Worm (Caenorhabditis elegans) whole organism, dauer: ENCODE measurements around the gene R12B2.6.

Source experiments
- unc-62 ChIP-seq: sonication (generic microtip); optimal IDR thresholded peaks from 2 replicates; lab custom pipeline; 2017; ENCODE audit warnings: missing biosample characterization, missing genetic modification reagents, missing genetic modification characterization

Gene R12B2.6

DNA sequence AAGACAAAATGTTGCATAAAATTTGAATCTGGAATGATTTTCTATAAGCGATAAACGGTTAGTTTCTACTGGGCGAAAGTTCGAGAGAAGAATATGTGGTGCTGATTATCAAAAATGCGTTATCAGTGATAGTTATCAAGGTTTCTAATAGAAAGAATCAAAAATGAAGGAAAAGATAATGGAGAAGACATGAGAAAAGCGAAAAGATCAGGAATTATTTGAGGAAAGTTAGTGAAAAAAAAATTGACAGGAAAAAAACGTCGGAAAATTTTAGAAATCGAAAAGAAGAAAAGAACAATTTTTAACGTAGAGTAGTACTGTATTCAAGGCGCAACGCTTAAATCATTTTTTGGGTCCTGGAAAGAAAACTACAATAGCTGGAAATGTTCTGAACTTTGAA is 29.8 kb upstream of the R12B2.6 start, which contains the start of gene dnpp-1:
Gene dnpp-1 (minus strand): TSS at position 30 of the 400 bp plus-strand sequence.
- TF ChIP-seq unc-62: no peak

DNA sequence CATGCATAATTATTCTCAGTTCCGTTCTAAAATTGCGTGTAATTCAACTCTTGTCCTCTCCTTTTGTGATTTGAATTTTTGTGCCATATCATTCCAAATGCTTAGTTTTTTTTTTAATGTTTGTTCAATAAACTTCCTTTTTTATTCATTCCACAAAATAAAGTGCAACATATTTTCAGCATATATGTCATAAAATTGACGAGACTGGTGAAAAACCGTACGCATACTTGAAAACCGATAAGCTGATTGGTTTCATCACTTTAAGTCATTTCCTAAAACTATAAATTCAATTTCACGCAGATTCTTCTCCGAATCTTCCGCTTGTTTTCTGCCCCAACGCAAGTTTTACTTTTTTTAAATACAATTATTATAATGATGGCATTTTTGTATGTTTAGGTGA is 25.1 kb upstream of the R12B2.6 start, which contains the start of gene dpf-4:
Gene dpf-4 (plus strand): TSS at position 301 of the 400 bp plus-strand sequence.
- no peak for TF ChIP-seq unc-62

DNA sequence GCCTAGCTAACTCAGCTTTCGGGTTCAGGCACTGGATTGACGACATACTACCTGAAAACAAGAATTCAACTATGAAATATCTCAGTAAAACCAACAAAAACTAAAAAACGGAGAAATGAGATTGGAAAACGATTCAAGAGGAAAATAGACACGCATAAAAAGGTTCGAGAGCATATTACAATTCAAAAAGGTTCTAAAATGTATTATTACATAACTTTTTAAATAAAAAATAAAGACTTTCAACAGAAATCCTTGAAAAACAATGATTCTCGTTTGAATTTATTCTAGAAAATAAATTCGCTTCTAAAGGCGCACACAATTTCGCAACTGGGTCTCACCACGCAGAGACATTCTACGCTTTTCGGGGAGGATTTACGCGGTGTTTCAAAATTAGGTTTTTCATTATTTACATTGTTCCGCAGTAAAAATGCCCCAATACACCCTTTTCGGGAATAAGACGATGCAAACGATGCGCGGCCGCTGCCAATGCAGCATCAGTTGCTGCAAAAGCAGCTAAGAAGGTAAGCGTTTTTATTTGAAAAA is 21.8 kb upstream of the R12B2.6 start, which contains the start of the genes cct-6 and alh-9:
Gene cct-6 (minus strand): TSS at position 51 of the 543 bp plus-strand sequence.
Gene alh-9 (plus strand): TSS at position 382 of the 543 bp plus-strand sequence.
- no peak for TF ChIP-seq unc-62

DNA sequence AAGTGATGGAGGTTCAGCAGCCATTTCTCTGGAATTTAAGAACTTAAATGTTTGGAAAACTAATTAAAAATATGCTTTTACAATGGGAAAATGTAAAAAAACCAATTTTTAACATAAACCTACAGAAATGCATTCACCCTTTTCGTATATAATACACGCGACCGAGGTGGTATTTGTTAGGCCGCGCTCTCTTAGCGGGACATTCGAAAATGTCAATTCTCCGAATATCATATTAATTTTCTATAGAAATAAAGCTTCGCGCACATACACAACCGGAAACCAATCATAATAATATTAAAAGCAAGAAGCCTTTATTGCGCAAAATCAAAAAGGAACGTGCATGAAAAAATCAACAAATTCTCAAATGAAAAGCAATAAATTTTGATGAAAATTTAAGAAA is 19.3 kb upstream of the R12B2.6 start, which contains the start of gene ddx-23:
Gene ddx-23 (minus strand): TSS at position 30 of the 400 bp plus-strand sequence.
- TF ChIP-seq unc-62: no peak

DNA sequence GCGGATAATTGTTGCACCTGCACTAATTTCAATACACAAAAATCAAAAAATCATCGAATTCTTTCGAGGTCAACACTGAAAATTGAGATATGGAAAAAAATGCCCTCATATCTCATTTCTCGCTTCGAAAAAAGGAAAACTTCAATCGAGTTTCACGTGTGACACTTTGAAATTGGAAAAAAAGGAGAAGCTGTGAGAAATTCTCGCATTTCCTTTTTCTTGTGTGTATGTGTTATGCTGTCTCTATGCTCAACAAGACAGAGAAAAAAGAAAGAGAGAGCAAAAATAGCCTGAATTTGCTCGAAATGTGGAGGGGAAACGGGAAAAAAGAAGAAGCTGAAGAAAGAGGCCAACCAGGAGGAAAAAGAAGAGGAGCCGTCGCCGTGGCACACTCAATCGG is 12.5 kb upstream of the R12B2.6 start:
- no peak for TF ChIP-seq unc-62

DNA sequence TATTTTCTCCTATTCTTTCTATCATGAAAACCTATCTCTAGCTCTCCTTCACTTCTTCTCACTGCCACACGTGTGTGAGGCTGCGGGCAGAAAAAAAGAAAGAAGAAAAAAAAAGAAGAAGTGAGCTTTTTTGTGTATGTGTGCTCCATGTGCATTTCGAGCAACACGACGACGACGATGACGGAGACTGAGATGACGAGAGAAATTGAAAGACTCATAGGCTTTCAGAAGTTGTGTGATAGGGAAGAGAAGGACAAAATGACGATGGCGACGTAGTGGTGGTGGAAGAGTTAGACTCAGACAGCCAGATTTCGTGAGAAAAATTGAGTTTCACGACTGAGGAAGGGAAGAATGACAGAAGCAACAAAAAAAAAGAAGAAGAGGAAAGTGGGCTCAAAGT is 11.5 kb upstream of the R12B2.6 start:
- TF ChIP-seq unc-62: no peak

DNA sequence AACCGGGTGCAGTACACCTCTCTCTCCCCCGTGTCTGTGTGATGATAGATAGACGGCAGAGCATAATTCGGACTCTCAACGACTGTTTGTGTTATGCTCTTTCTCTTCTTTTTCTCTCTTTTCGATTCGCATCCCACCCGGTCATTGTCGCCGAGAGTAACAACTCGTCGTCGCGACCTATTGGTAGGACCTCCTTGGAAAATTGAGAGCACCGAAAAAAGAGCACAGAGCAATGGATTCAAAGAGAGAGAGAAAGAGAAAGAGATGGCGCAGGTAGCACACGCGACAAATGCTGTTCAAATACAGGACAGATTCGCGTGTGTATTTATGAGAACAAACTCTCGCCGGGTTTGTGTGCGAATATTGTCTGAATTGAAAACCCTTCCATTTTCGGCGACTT is 9.7 kb upstream of the R12B2.6 start:
- no peak for TF ChIP-seq unc-62

DNA sequence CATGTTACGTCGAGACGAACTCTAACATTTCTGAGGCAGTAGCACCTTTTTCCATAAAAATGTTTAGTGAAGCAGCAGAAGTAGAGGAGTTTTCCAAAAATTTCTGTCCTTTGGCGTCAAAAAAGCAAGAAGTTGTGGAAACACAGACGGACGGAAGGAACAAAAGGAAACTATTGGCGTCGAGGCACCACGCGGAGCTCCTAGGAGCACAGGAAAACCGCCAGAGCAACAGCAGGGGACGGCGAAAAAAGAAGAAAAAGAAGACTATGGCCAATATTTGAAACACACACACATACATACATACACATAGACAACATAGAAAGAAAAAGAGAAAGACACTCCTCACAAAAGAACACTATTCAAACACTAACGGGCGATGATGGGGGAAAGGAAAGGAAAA is 9.0 kb upstream of the R12B2.6 start:
- no peak for TF ChIP-seq unc-62

DNA sequence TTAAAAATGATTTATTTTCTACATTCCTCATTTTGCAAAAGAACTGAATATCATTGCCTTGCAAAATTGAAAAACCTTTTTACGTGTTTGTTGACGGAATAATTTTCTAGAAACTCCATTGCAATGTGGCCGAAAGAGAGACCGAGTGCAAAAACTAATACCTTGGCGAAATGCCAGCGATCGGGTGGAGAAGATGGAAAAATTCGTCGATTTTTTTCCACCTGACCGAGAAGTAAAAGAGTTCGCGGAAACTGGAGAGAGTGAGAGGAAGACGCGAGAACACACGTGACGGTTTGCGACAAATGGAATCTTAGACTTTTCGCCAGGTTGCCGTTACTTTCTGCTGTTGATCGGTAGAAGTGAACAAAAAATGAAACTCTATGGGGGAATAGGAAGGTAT is 7.7 kb upstream of the R12B2.6 start:
- no peak for TF ChIP-seq unc-62

DNA sequence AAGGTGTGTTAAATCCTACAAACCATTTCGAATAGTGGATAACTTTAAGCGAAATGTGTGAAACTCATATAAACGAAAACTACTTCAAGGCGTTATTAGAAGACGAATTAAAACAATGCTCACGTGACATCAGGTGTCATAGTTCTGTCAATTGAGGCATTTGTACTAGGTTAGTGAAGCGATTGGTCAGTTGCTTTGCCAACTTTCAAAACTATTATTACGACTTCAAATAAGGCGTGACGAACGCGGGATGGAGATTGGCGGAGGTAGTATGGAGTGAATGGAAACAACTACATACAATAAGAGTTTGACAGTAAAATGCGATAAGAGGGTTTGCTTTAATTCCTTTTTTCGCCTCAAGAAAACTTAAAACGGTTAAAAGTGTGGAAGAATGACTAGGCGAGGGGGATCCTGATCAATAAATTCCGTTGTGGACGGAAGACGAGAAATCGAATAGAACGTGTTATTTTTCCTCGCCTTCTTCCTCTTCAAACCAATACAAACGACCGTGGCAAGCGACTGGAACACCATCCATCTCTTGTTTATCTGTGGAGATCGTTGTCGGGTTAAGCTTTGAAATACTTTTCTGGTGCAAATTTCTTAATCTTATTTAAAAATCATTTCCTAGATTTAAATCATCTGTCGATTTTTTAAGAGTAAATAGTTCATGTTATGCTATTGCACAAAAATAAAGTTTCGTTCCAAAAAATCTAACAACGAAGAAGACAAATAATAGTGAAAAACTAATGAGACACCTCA is 7.0 kb upstream of the R12B2.6 start:
- no peak for TF ChIP-seq unc-62

DNA sequence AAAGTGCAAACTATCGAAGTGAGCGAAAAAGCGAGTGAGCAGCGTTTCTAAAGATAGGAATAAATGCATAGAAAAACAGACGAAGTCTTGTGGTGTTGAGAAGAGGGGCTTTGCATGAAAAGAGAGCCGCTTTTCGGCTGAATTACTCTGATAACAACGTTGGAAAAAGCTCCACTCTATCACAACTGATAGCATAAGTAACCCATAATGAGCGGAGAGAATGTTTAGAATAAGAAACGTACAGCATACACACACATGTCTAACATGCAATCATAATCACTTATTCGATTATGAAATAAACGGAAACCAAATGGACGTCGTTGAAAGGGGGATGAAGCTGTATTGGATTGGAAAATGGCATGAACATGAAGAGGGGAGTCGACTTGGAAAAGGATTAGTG is 6.3 kb upstream of the R12B2.6 start:
- TF ChIP-seq unc-62: no peak

DNA sequence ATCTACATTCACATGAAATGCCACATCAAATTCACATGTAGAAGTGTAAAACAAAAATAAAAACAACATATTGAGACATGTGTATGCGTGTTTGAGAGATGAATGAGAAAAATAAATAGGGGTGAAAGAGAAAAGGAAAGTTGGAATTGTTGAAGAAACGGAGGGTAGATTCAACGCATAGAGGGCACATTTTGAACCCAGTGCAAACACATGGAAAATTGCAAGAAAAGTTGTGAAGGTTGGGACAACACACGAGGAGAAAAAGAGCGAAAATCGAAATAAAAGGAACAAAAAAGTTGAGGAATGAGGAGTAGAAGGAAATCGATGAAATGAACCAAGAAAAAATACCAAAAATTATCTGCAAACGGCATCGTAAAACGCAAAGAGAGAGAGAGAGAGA is 5.6 kb upstream of the R12B2.6 start:
- TF ChIP-seq unc-62: no peak

DNA sequence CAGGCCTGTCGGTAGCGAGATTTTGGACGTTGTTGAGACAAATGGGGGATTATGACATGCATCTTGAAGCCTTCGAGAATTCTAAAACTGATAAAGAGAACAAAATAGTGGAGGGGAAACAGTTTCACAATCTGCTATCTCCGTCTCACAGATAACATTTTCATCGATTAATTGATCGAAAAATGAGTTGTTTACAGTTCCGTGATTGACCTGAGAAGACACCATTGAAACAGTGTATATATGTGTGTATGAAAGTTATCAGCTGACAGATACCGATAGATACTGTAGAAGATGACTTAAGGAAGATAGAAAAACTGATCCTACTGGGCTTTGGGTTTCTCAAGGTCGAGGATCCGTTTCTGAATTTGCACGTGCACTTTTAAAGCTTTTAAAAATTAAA is 5.2 kb upstream of the R12B2.6 start:
- TF ChIP-seq unc-62: no peak

DNA sequence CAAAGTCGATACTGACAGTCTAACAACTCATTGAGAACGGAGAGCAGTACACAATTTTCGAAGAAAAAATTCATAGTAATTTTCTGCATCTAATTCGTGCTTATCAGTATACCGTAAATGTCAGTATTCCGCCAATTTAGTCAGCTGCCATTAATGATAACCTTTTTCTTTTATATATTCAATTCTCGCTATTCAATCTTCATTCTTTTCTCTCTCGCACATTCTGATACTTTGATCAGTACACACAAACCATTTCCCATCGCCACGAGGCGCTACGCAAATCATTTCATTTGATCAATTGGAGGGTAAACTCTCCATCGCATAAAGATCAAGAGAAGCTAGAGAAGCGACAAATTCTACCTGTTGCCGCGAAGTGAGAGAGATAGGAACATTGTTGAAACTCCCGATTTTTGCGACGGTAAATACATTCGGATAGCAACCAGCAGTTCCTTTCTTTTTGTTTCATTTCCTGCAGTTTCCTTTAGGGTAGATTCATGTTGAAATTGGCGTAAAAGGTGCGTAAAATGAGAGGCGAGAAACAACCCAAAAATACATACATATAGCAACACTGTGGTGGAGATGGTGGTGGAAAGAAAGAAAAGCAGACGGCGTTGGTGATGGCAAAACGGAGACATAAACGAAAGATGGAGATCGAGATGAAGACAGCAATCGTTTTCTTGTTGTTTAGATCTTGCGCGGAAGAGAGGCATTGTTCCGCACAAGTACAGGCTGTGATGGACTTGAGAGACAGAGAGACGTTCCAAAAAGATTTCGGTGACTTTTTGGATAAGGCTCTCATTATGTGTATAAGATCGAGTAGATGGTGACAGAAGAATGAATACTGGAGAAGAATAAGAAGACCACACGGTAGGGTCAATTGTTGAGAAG is 4.5 kb upstream of the R12B2.6 start:
- no peak for TF ChIP-seq unc-62

DNA sequence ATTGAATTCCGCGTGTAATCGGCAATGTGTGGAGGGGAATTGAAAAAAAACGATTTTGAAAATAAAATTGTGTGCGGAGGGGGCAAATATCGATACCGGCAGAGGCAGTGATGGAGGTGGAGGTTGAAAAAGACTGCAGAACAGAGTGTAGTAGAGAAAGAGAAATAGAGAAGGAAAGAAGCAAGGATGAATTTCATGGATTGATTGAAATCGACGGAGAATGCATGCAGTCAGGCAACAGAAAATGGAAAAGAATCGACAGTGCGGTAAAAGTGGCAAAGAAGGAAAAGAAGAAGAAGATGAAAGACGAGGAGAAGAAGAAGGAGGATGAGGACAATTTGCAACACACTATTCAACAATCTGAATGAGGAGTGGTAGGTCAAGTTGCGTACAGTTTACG is 2.9 kb upstream of the R12B2.6 start, which contains the start of gene W04D12.1:
Gene W04D12.1 (plus strand): TSS at position 111 of the 400 bp plus-strand sequence.
- TF ChIP-seq unc-62: no peak

DNA sequence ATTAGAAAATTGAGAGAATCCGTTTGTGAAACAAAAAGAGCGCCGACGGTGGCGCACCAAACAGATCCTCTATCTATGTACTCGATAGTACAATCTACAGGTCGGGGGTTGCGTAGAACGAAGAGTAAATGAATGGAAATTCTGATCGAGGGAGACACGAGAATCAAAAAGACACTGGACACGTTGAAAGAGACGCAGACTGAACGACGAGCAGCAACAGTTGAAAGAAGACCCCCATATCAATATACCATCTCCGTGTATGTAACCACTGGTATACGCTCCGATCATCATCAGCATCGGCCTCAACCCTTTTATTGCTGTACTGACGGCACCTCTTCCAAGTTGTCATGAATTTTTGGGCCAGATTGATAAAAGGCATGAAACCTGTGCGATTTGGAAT is 2.3 kb upstream of the R12B2.6 start:
- no peak for TF ChIP-seq unc-62
